Fruit fly (Drosophila melanogaster) whole organism, embryonic: ENCODE measurements around the gene Hr78.
A peak's percentile ranks its signal among the peaks of the same experiment; 100 is the strongest.

Source experiments
- B-H2 ChIP-seq: fragments of 200-800 bp; sonication (Bioruptor generic); optimal IDR thresholded peaks from 2 replicates; lab custom pipeline; 2018; ENCODE audit warnings: missing biosample characterization, mild to moderate bottlenecking, missing genetic modification characterization
- CG1024 ChIP-seq: fragments of 200-800 bp; sonication (Bioruptor generic); IDR thresholded peaks from 2 replicates; pipeline ENCODE4 v1.3.6; 2022; ENCODE audit warnings: missing biosample characterization, missing genetic modification characterization
- CG10267 ChIP-seq: fragments of 200-800 bp; sonication (Bioruptor generic); optimal IDR thresholded peaks from 2 replicates; lab custom pipeline; 2018; ENCODE audit warnings: missing biosample characterization, mild to moderate bottlenecking, missing genetic modification characterization, moderate library complexity
- CG1233 ChIP-seq: fragments of 200-800 bp; sonication (Bioruptor generic); optimal IDR thresholded peaks from 4 replicates; lab custom pipeline; 2018; ENCODE audit warnings: missing biosample characterization, mild to moderate bottlenecking, missing genetic modification characterization
- CG15696 ChIP-seq: fragments of 200-800 bp; sonication (Bioruptor generic); optimal IDR thresholded peaks from 2 replicates; lab custom pipeline; 2019; ENCODE audit warnings: missing biosample characterization, mild to moderate bottlenecking, missing genetic modification characterization, moderate library complexity
- CG16815 ChIP-seq: fragments of 200-800 bp; sonication (Bioruptor generic); optimal IDR thresholded peaks from 3 replicates; lab custom pipeline; 2017; ENCODE audit warnings: missing biosample characterization, mild to moderate bottlenecking, missing genetic modification characterization
- CG17186 ChIP-seq: fragments of 200-800 bp; sonication (Bioruptor generic); optimal IDR thresholded peaks from 3 replicates; lab custom pipeline; 2017; ENCODE audit warnings: missing biosample characterization, missing genetic modification reagents, missing genetic modification characterization
- CG17912 ChIP-seq: fragments of 200-800 bp; sonication (Bioruptor generic); optimal IDR thresholded peaks from 2 replicates; lab custom pipeline; 2018; ENCODE audit warnings: missing biosample characterization, mild to moderate bottlenecking, missing genetic modification characterization
- CG2712 ChIP-seq: fragments of 200-800 bp; optimal IDR thresholded peaks from 3 replicates; lab custom pipeline; 2019; ENCODE audit warnings: missing biosample characterization, mild to moderate bottlenecking, missing genetic modification characterization, moderate library complexity
- CG2875 ChIP-seq: fragments of 200-800 bp; sonication (Bioruptor generic); optimal IDR thresholded peaks from 2 replicates; lab custom pipeline; 2017; ENCODE audit warnings: missing biosample characterization, mild to moderate bottlenecking, missing genetic modification characterization, missing genetic modification reagents
- CG33557 ChIP-seq: fragments of 200-800 bp; sonication (Bioruptor generic); optimal IDR thresholded peaks from 2 replicates; lab custom pipeline; 2019; ENCODE audit warnings: missing biosample characterization, mild to moderate bottlenecking, missing genetic modification characterization, moderate library complexity
- CG4424 ChIP-seq: fragments of 200-800 bp; sonication (Bioruptor generic); optimal IDR thresholded peaks from 3 replicates; lab custom pipeline; 2016; ENCODE audit warnings: missing biosample characterization, missing genetic modification characterization
- CG4707 ChIP-seq: fragments of 200-800 bp; sonication (Bioruptor generic); optimal IDR thresholded peaks from 2 replicates; lab custom pipeline; 2018; ENCODE audit warnings: missing biosample characterization, mild to moderate bottlenecking, missing genetic modification characterization, moderate library complexity
- CG8089 ChIP-seq: fragments of 200-800 bp; sonication (Bioruptor generic); optimal IDR thresholded peaks from 3 replicates; lab custom pipeline; 2016; ENCODE audit warnings: missing biosample characterization, missing genetic modification characterization
- CG8290 ChIP-seq, 3 experiments: fragments of 200-800 bp; sonication (Bioruptor generic); optimal IDR thresholded peaks; 2 replicates each; lab custom pipeline; 2016 to 2019; ENCODE audit warnings: missing biosample characterization in 3 of 3, missing genetic modification characterization in 3 of 3, mild to moderate bottlenecking in 2 of 3, moderate library complexity in 1 of 3
- CG9727 ChIP-seq: fragments of 200-800 bp; sonication (Bioruptor generic); optimal IDR thresholded peaks from 3 replicates; lab custom pipeline; 2017; ENCODE audit warnings: missing biosample characterization, mild to moderate bottlenecking, missing genetic modification characterization
- CHES-1-like ChIP-seq: fragments of 200-800 bp; sonication (Bioruptor generic); optimal IDR thresholded peaks from 2 replicates; lab custom pipeline; 2016; ENCODE audit warnings: missing biosample characterization, missing genetic modification characterization
- CTCF ChIP-seq: fragments of 200-800 bp; sonication (Bioruptor generic); optimal IDR thresholded peaks from 2 replicates; lab custom pipeline; 2017; ENCODE audit warnings: missing biosample characterization, mild to moderate bottlenecking, missing genetic modification characterization, moderate library complexity
- CkIIα-i1 ChIP-seq: fragments of 200-800 bp; sonication (Bioruptor generic); IDR thresholded peaks from 2 replicates; pipeline ENCODE4 v1.3.6; 2022; ENCODE audit warnings: missing biosample characterization, missing genetic modification characterization
- CrebB ChIP-seq: fragments of 200-800 bp; sonication (Bioruptor generic); optimal IDR thresholded peaks from 3 replicates; lab custom pipeline; 2018; ENCODE audit warnings: missing biosample characterization, mild to moderate bottlenecking, missing genetic modification characterization
- Dad ChIP-seq: fragments of 200-800 bp; sonication (Bioruptor generic); optimal IDR thresholded peaks from 3 replicates; lab custom pipeline; 2016; ENCODE audit warnings: missing biosample characterization, missing genetic modification characterization
- Dbx ChIP-seq: fragments of 200-800 bp; sonication (Bioruptor generic); IDR thresholded peaks from 3 replicates; pipeline ENCODE4 v1.3.6; 2022; ENCODE audit warnings: missing biosample characterization, missing genetic modification characterization
- Doc3 ChIP-seq: fragments of 200-800 bp; sonication (Bioruptor generic); IDR thresholded peaks from 3 replicates; pipeline ENCODE4 v1.3.6; 2022; ENCODE audit warnings: missing biosample characterization, missing genetic modification characterization; ENCODE audit not compliant: partially characterized antibody
- Drgx ChIP-seq: fragments of 200-800 bp; sonication (Bioruptor generic); IDR thresholded peaks from 2 replicates; pipeline ENCODE4 v1.3.6; 2022; ENCODE audit warnings: missing biosample characterization, missing genetic modification characterization
- H15 ChIP-seq: fragments of 200-800 bp; sonication (Bioruptor generic); IDR thresholded peaks from 3 replicates; pipeline ENCODE4 v1.3.6; 2022; ENCODE audit warnings: missing biosample characterization, missing genetic modification characterization
- HmgZ ChIP-seq: fragments of 200-800 bp; sonication (Bioruptor generic); optimal IDR thresholded peaks from 2 replicates; lab custom pipeline; 2018; ENCODE audit warnings: missing biosample characterization, mild to moderate bottlenecking, missing genetic modification characterization
- Hr3 ChIP-seq: fragments of 200-800 bp; sonication (Bioruptor generic); optimal IDR thresholded peaks from 3 replicates; lab custom pipeline; 2016; ENCODE audit warnings: missing biosample characterization, missing genetic modification characterization
- Lhr ChIP-seq: fragments of 200-800 bp; sonication (Bioruptor generic); optimal IDR thresholded peaks from 3 replicates; lab custom pipeline; 2017; ENCODE audit warnings: mild to moderate bottlenecking, missing biosample characterization, missing genetic modification reagents, missing genetic modification characterization
- MESR4 ChIP-seq: fragments of 200-800 bp; sonication (Bioruptor generic); optimal IDR thresholded peaks from 2 replicates; lab custom pipeline; 2018; ENCODE audit warnings: missing biosample characterization, mild to moderate bottlenecking, missing genetic modification characterization, moderate library complexity
- NC2α ChIP-seq: fragments of 200-800 bp; sonication (Bioruptor generic); optimal IDR thresholded peaks from 2 replicates; lab custom pipeline; 2016; ENCODE audit warnings: missing biosample characterization, missing genetic modification characterization
- abd-A ChIP-seq: fragments of 200-800 bp; sonication (Bioruptor generic); optimal IDR thresholded peaks from 3 replicates; lab custom pipeline; 2019; ENCODE audit warnings: missing biosample characterization, mild to moderate bottlenecking, missing genetic modification characterization, moderate library complexity
- bbx ChIP-seq: fragments of 200-800 bp; sonication (Bioruptor generic); IDR thresholded peaks from 2 replicates; pipeline ENCODE4 v1.3.6; 2022; ENCODE audit warnings: missing biosample characterization, missing genetic modification characterization; ENCODE audit not compliant: partially characterized antibody
- bigmax ChIP-seq: fragments of 200-800 bp; sonication (Bioruptor generic); optimal IDR thresholded peaks from 2 replicates; lab custom pipeline; 2018; ENCODE audit warnings: missing biosample characterization, mild to moderate bottlenecking, missing genetic modification characterization
- ci ChIP-seq: fragments of 200-800 bp; sonication (Bioruptor generic); IDR thresholded peaks from 3 replicates; pipeline ENCODE4 v1.3.6; 2022; ENCODE audit warnings: missing biosample characterization, missing genetic modification characterization
- dimm ChIP-seq: fragments of 200-800 bp; sonication (Bioruptor generic); IDR thresholded peaks from 2 replicates; pipeline ENCODE4 v1.3.6; 2022; ENCODE audit warnings: missing biosample characterization, missing genetic modification characterization
- dmrt11E ChIP-seq: fragments of 200-800 bp; sonication (Bioruptor generic); optimal IDR thresholded peaks from 3 replicates; lab custom pipeline; 2018; ENCODE audit warnings: missing biosample characterization, mild to moderate bottlenecking, missing genetic modification characterization, moderate library complexity
- her ChIP-seq: fragments of 200-800 bp; sonication (Bioruptor generic); optimal IDR thresholded peaks from 2 replicates; lab custom pipeline; 2016; ENCODE audit warnings: missing biosample characterization, missing genetic modification characterization
- knrl ChIP-seq: fragments of 200-800 bp; sonication (Bioruptor generic); IDR thresholded peaks from 3 replicates; pipeline ENCODE4 v1.3.6; 2022; ENCODE audit warnings: missing biosample characterization, missing genetic modification characterization; ENCODE audit not compliant: partially characterized antibody
- lov ChIP-seq, 2 experiments: fragments of 200-800 bp in 1 of 2; fragments of >200 bp in 1 of 2; sonication (Bioruptor generic) in 1 of 2; IDR thresholded peaks in 1 of 2; optimal IDR thresholded peaks in 1 of 2; 2 replicates in 1 of 2; 3 replicates in 1 of 2; pipeline versions ENCODE4 v1.3.6 to Lab custom; 2017 to 2022; ENCODE audit warnings: missing biosample characterization in 1 of 2, missing genetic modification characterization in 1 of 2
- mld ChIP-seq: fragments of 200-800 bp; sonication (Bioruptor generic); IDR thresholded peaks from 3 replicates; pipeline ENCODE4 v1.3.6; 2022; ENCODE audit warnings: missing biosample characterization, missing genetic modification characterization; ENCODE audit not compliant: partially characterized antibody
- p53 ChIP-seq: fragments of 200-800 bp; sonication (Bioruptor generic); optimal IDR thresholded peaks from 2 replicates; lab custom pipeline; 2016; ENCODE audit warnings: missing biosample characterization, missing genetic modification characterization
- pho ChIP-seq: fragments of 200-800 bp; sonication (Bioruptor generic); optimal IDR thresholded peaks from 2 replicates; lab custom pipeline; 2016; ENCODE audit warnings: missing biosample characterization, missing genetic modification characterization
- repo ChIP-seq: fragments of 200-800 bp; sonication (Bioruptor generic); optimal IDR thresholded peaks from 2 replicates; lab custom pipeline; 2016; ENCODE audit warnings: missing biosample characterization, missing genetic modification characterization
- sens-2 ChIP-seq: fragments of 200-800 bp; sonication (Bioruptor generic); IDR thresholded peaks from 2 replicates; pipeline ENCODE4 v1.3.6; 2022; ENCODE audit warnings: missing biosample characterization, missing genetic modification characterization
- sima ChIP-seq: fragments of 200-800 bp; sonication (Bioruptor generic); optimal IDR thresholded peaks from 2 replicates; lab custom pipeline; 2016; ENCODE audit warnings: missing biosample characterization, missing genetic modification characterization
- stwl ChIP-seq: fragments of 200-800 bp; sonication (Bioruptor generic); optimal IDR thresholded peaks from 3 replicates; lab custom pipeline; 2018; ENCODE audit warnings: missing biosample characterization, mild to moderate bottlenecking, missing genetic modification characterization, moderate library complexity
- sug ChIP-seq: fragments of 200-800 bp; optimal IDR thresholded peaks from 2 replicates; lab custom pipeline; 2019; ENCODE audit warnings: missing biosample characterization, mild to moderate bottlenecking, missing genetic modification characterization, moderate library complexity
- trem ChIP-seq: fragments of 200-800 bp; optimal IDR thresholded peaks from 3 replicates; lab custom pipeline; 2019; ENCODE audit warnings: missing biosample characterization, mild to moderate bottlenecking, missing genetic modification characterization, moderate library complexity
- unc-4 ChIP-seq: fragments of 200-800 bp; sonication (Bioruptor generic); IDR thresholded peaks from 2 replicates; pipeline ENCODE4 v1.3.6; 2022; ENCODE audit warnings: missing biosample characterization, missing genetic modification characterization; ENCODE audit not compliant: partially characterized antibody

Gene Hr78

dm6 chr3L:21533270-21533948 is 36.1 kb upstream of the Hr78 start, which contains the start of gene Mkrn1 (continued):
- no peak for TF ChIP-seq ci (GFP tag; lab: Robert Waterston, UW)
- TF ChIP-seq CrebB (tag; lab: Kevin White, UChicago) = no peak
- TF ChIP-seq CG1233 (GFP tag; lab: Kevin White, UChicago) = no peak
- TF ChIP-seq CG9727 (GFP tag; lab: Kevin White, UChicago) = no peak
- TF ChIP-seq CTCF = peak; percentile 12
- TF ChIP-seq CG16815 = no peak
- no peak for TF ChIP-seq Dad (GFP tag; lab: Kevin White, UChicago)
- TF ChIP-seq CG17912 (GFP tag; lab: Kevin White, UChicago) = no peak
- TF ChIP-seq trem (tag; lab: Kevin White, UChicago) = peak; percentile 53
- TF ChIP-seq CG2712 (tag; lab: Kevin White, UChicago) = peak; percentile 65
- TF ChIP-seq CG8290 (GFP tag; optimal IDR thresholded peaks at IDR 0.05; lab: Kevin White, UChicago) = peak; percentile 80
- no peak for TF ChIP-seq CG8290 (tag; optimal IDR thresholded peaks at IDR 0.05; lab: Kevin White, UChicago)
- TF ChIP-seq CkIIα-i1 = no peak
- TF ChIP-seq sug = no peak
- no peak for TF ChIP-seq H15 (GFP tag; lab: Robert Waterston, UW)
- TF ChIP-seq Dbx = no peak
- TF ChIP-seq CG17186 (GFP tag; lab: Kevin White, UChicago) = peak; percentile 40
- TF ChIP-seq CG2875 (GFP tag; lab: Kevin White, UChicago) = no peak
- TF ChIP-seq dmrt11E (tag; lab: Kevin White, UChicago) = no peak
- peak; percentile 29; the same call in 1 of the 3 replicates for TF ChIP-seq Doc3
- no peak for TF ChIP-seq CG15696 (tag; lab: Kevin White, UChicago)
- no peak for TF ChIP-seq lov (optimal IDR thresholded peaks at IDR 0.05; lab: Kevin White, UChicago)
- TF ChIP-seq lov (GFP tag; IDR thresholded peaks at IDR 0.05; lab: Robert Waterston, UW) = no peak
- peak; percentile 47 for TF ChIP-seq CG10267 (tag; lab: Kevin White, UChicago)
- TF ChIP-seq knrl (GFP tag; lab: Robert Waterston, UW) = peak; percentile 58; the same call in 2 of the 3 replicates
- TF ChIP-seq p53 (GFP tag; lab: Kevin White, UChicago) = no peak
- TF ChIP-seq abd-A (tag; lab: Kevin White, UChicago) = no peak
- no peak for TF ChIP-seq CG33557 (GFP tag; lab: Kevin White, UChicago)
- TF ChIP-seq CG1024 = no peak
- no peak for TF ChIP-seq pho (GFP tag; lab: Kevin White, UChicago)
- no peak for TF ChIP-seq CG8089 (GFP tag; lab: Kevin White, UChicago)
- no peak for TF ChIP-seq B-H2 (GFP tag; lab: Kevin White, UChicago)
- peak; percentile 41; the same call in 1 of the 2 replicates for TF ChIP-seq unc-4 (GFP tag; lab: Robert Waterston, UW)
- TF ChIP-seq bbx (GFP tag; lab: Robert Waterston, UW) = peak; percentile 77
- TF ChIP-seq Drgx (GFP tag; lab: Robert Waterston, UW) = no peak
- no peak for TF ChIP-seq sens-2 (GFP tag; lab: Robert Waterston, UW)
- no peak for TF ChIP-seq dimm (GFP tag; lab: Robert Waterston, UW)
- TF ChIP-seq repo (GFP tag; lab: Kevin White, UChicago) = no peak
- TF ChIP-seq mld (GFP tag; lab: Robert Waterston, UW) = peak; percentile 78
- peak; percentile 78 for TF ChIP-seq stwl (tag; lab: Kevin White, UChicago)
- TF ChIP-seq HmgZ = peak; percentile 36
- TF ChIP-seq CG4707 = no peak
- no peak for TF ChIP-seq Hr3 (GFP tag; lab: Kevin White, UChicago)
- TF ChIP-seq her (GFP tag; lab: Kevin White, UChicago) = no peak
- TF ChIP-seq NC2α = no peak
- no peak for TF ChIP-seq sima (GFP tag; lab: Kevin White, UChicago)
- TF ChIP-seq bigmax (GFP tag; lab: Kevin White, UChicago) = no peak
- peak; percentile 31 for TF ChIP-seq CHES-1-like (GFP tag; lab: Kevin White, UChicago)
- TF ChIP-seq MESR4 (GFP tag; lab: Kevin White, UChicago) = peak; percentile 97
- peak; percentile 70 for TF ChIP-seq Lhr (GFP tag; lab: Kevin White, UChicago)
- TF ChIP-seq CG4424 (GFP tag; lab: Kevin White, UChicago) = no peak
